Worm (Caenorhabditis elegans) whole organism, L4/young adult: ENCODE measurements around the gene Y58A7A.1.

ENCODE experiments used
- dao-5 ChIP-seq: sonication (generic microtip); optimal IDR thresholded peaks from 2 replicates; lab custom pipeline; 2016; ENCODE audit warnings: missing genotype, missing genetic modification characterization, moderate library complexity, missing compliant biosample characterization
- him-1 ChIP-seq: sonication (generic microtip); optimal IDR thresholded peaks from 2 replicates; lab custom pipeline; 2016; ENCODE audit warnings: missing genotype, missing genetic modification reagents, missing genetic modification characterization, missing compliant biosample characterization

ce11 chrV:5088311-5088710 lies 19.0 kb upstream of the Y58A7A.1 start:
- TF ChIP-seq him-1 = no peak
- TF ChIP-seq dao-5 = no peak
